Fruit fly (Drosophila melanogaster) whole organism, embryonic: ENCODE data around the gene mts.
A peak's percentile ranks its signal among the peaks of the same experiment; 100 is the strongest.

Experiments
- CG1233 ChIP-seq: fragments of 200-800 bp; sonication (Bioruptor generic); optimal IDR thresholded peaks from 4 replicates; lab custom pipeline; 2018; ENCODE audit warnings: missing biosample characterization, mild to moderate bottlenecking, missing genetic modification characterization
- CG7271 ChIP-seq: fragments of 200-800 bp; sonication (Bioruptor generic); optimal IDR thresholded peaks from 2 replicates; lab custom pipeline; 2018; ENCODE audit warnings: missing biosample characterization, mild to moderate bottlenecking, missing genetic modification characterization, moderate library complexity
- onecut ChIP-seq: fragments of 200-800 bp; sonication (Bioruptor generic); IDR thresholded peaks from 2 replicates; pipeline ENCODE4 v1.3.6; 2022; ENCODE audit warnings: missing biosample characterization, missing genetic modification characterization
- slou ChIP-seq: fragments of 200-800 bp; sonication (Bioruptor generic); optimal IDR thresholded peaks from 3 replicates; lab custom pipeline; 2016; ENCODE audit warnings: missing biosample characterization, missing genetic modification characterization
- toy ChIP-seq: fragments of 200-800 bp; sonication (Bioruptor generic); IDR thresholded peaks from 2 replicates; pipeline ENCODE4 v1.3.6; 2022; ENCODE audit warnings: missing biosample characterization, missing genetic modification characterization

DNA sequence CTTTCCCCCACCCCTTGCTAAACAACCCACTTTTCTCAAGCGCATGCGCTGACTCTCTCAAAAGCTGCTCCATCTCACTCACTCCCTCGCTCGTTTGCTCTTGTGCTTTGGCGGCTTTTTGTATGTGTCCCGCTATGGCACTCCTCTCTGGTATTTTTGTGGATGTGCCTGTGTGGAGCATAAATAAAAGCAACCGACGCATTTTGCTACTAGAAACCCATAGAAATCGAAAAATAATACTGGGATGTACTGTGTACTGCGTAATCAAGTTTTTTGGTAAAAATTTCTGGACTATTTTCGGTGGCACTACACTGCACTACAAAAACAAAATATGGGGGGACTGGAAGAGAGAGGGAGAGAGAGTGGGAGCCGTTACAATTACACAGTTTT lies 17.8 kb upstream of the mts start:
- TF ChIP-seq onecut: peak; percentile 26; the same call in 1 of the 2 replicates
- no peak for TF ChIP-seq toy (GFP tag; lab: Robert Waterston, UW)
- no peak for TF ChIP-seq slou (GFP tag; lab: Kevin White, UChicago)
- no peak for TF ChIP-seq CG7271 (tag; lab: Kevin White, UChicago)
- no peak for TF ChIP-seq CG1233 (GFP tag; lab: Kevin White, UChicago)
